Fruit fly (Drosophila melanogaster) whole organism, pupa: ENCODE data around the gene CG14237.

Experiments used
- CG10348 ChIP-seq: fragments of 200-800 bp; sonication (Bioruptor generic); IDR thresholded peaks from 2 replicates; pipeline ENCODE4 v1.3.6; 2022; ENCODE audit warnings: missing biosample characterization, missing genetic modification characterization
- CG15710 ChIP-seq: fragments of 200-800 bp; sonication (Bioruptor generic); optimal IDR thresholded peaks from 2 replicates; lab custom pipeline; 2018; ENCODE audit warnings: missing biosample characterization, mild to moderate bottlenecking, missing genetic modification characterization, moderate library complexity
- CG34367 ChIP-seq: fragments of 200-800 bp; sonication (Bioruptor generic); optimal IDR thresholded peaks from 2 replicates; lab custom pipeline; 2018; ENCODE audit warnings: missing biosample characterization, mild to moderate bottlenecking, missing genetic modification characterization
- EcR ChIP-seq: fragments of 200-800 bp; sonication (Bioruptor generic); optimal IDR thresholded peaks from 3 replicates; lab custom pipeline; 2019; ENCODE audit warnings: missing biosample characterization, missing genetic modification characterization, mild to moderate bottlenecking, moderate library complexity, missing genetic modification reagents
- Ets98B ChIP-seq: fragments of 200-800 bp; sonication (Bioruptor generic); IDR thresholded peaks from 2 replicates; pipeline ENCODE4 v1.3.6; 2022; ENCODE audit warnings: missing biosample characterization, missing genetic modification characterization

DNA sequence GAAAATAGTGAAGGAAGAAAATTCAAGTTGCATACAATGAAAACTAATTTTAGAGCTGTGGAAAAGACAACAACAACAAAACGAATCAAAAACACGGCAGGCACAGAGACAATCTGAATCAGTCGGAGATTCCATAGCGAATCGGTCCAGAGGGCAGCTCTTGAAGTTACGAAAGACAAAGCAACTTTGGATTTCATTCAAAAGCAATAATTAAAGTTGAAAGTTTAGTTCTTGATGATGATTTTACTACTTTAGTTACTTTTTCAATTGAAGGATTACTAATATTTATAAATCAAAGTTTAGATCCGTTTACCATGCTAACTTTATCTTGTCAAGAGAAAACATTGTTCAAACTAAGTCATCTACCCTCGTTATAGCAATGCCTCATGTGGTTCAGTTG is 13.3 kb upstream of the CG14237 start:
- no peak for TF ChIP-seq CG34367
- no peak for TF ChIP-seq Ets98B (GFP tag; lab: Robert Waterston, UW)
- TF ChIP-seq CG10348 (GFP tag; lab: Robert Waterston, UW) = no peak
- TF ChIP-seq EcR (GFP tag; lab: Kevin White, UChicago) = no peak
- no peak for TF ChIP-seq CG15710 (tag; lab: Kevin White, UChicago)
